Worm (Caenorhabditis elegans) whole organism, young adult: ENCODE measurements around the gene ZC513.14.

Source experiments
- Y67H2A.10 ChIP-seq: fragments of 200-800 bp; sonication (Bioruptor generic); conservative IDR thresholded peaks from 2 replicates; pipeline ENCODE4 v1.3.6; 2022; ENCODE audit warnings: missing genetic modification reagents, missing genetic modification characterization, missing compliant biosample characterization
- Y79H2A.3 ChIP-seq: fragments of 200-800 bp; sonication (Bioruptor generic); conservative IDR thresholded peaks from 2 replicates; pipeline ENCODE4 v1.3.6; 2022; ENCODE audit warnings: missing genetic modification reagents, missing genetic modification characterization, missing compliant biosample characterization
- ama-1 ChIP-seq, 3 experiments: fragments of 150-350 bp in 1 of 3; sonication (generic microtip) in 2 of 3; optimal IDR thresholded peaks; 2 replicates each; lab custom pipeline; 2014 to 2018; ENCODE audit warnings: missing biosample characterization in 2 of 3, missing genetic modification characterization in 2 of 3, missing genetic modification reagents in 2 of 3
- atf-7 ChIP-seq: sonication (generic microtip); optimal IDR thresholded peaks from 2 replicates; lab custom pipeline; 2017; ENCODE audit warnings: mild to moderate bottlenecking, missing genetic modification characterization, missing compliant biosample characterization
- ceh-100 ChIP-seq: fragments of 200-800 bp; sonication (Bioruptor generic); IDR thresholded peaks from 2 replicates; pipeline ENCODE4 v1.3.6; 2022; ENCODE audit warnings: missing genetic modification reagents, missing genetic modification characterization, missing compliant biosample characterization
- dpl-1 ChIP-seq: fragments of 150-350 bp; optimal IDR thresholded peaks from 2 replicates; lab custom pipeline; 2014; ENCODE audit warnings: missing biosample characterization, missing genetic modification reagents, missing genetic modification characterization
- egl-18 ChIP-seq: fragments of 200-800 bp; sonication (Bioruptor generic); IDR thresholded peaks from 2 replicates; pipeline ENCODE4 v1.3.6; 2022; ENCODE audit warnings: missing genetic modification reagents, missing genetic modification characterization, missing compliant biosample characterization
- mes-4 ChIP-seq: sonication (generic microtip); optimal IDR thresholded peaks from 2 replicates; lab custom pipeline; 2016; ENCODE audit warnings: missing genotype, missing genetic modification characterization, missing compliant biosample characterization
- nhr-90 ChIP-seq: sonication (generic microtip); optimal IDR thresholded peaks from 2 replicates; lab custom pipeline; 2016; ENCODE audit warnings: missing genotype, mild to moderate bottlenecking, missing genetic modification characterization, missing compliant biosample characterization
- sdz-38 ChIP-seq: sonication (generic microtip); optimal IDR thresholded peaks from 2 replicates; lab custom pipeline; 2016; ENCODE audit warnings: missing genotype, missing genetic modification characterization, missing compliant biosample characterization
- snpc-1.1 ChIP-seq: sonication (generic microtip); optimal IDR thresholded peaks from 2 replicates; lab custom pipeline; 2017; ENCODE audit warnings: missing genetic modification characterization, mild to moderate bottlenecking, missing compliant biosample characterization, antibody characterized with exemption, moderate library complexity, missing genotype, missing genetic modification reagents; ENCODE audit not compliant: insufficient read depth
- unc-130 ChIP-seq: sonication (generic microtip); optimal IDR thresholded peaks from 2 replicates; lab custom pipeline; 2016; ENCODE audit warnings: missing genetic modification reagents, missing genetic modification characterization, missing compliant biosample characterization

DNA sequence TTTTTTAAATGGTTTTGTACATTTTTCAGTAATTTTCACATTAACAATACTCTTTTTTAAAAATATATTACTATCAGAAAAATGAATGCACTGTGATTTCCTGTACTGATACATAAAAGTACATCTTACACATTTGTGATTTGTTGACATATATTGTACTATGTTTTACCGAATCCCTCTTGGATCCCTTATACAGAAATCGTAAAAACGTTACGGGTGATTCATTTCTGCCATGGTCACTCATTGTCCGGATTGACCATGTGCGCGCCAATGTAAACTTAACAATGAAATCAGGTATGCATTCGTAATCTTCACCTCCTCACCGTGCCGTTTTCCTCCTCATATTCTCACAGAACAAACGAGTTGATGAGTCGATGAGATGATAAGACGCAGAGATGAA, 18.3 kb upstream of the ZC513.14 start, which contains the start of gene ZC513.2:
- TF ChIP-seq atf-7 (tag; lab: Kevin White, UChicago), result no peak
- TF ChIP-seq ama-1 (optimal IDR thresholded peaks at IDR 0.05; lab: Kevin White, UChicago), result no peak
- TF ChIP-seq ama-1 (GFP tag; optimal IDR thresholded peaks at IDR 0.05; lab: Kevin White, UChicago), result no peak
- TF ChIP-seq egl-18 (GFP tag; lab: Robert Waterston, UW), result no peak
- no peak for TF ChIP-seq Y79H2A.3 (GFP tag; lab: Robert Waterston, UW)
- TF ChIP-seq ceh-100 (GFP tag; lab: Robert Waterston, UW), result no peak
- no peak for TF ChIP-seq dpl-1 (GFP tag; lab: Kevin White, UChicago)
- TF ChIP-seq unc-130 (GFP tag; lab: Kevin White, UChicago), result no peak
- TF ChIP-seq snpc-1.1 (tag; lab: Kevin White, UChicago), result no peak
- TF ChIP-seq nhr-90, result no peak
- TF ChIP-seq sdz-38 (tag; lab: Kevin White, UChicago), result no peak
- TF ChIP-seq mes-4 (tag; lab: Kevin White, UChicago), result no peak
- TF ChIP-seq Y67H2A.10 (GFP tag; lab: Robert Waterston, UW), result no peak
